Worm (Caenorhabditis elegans) whole organism, early embryonic: ENCODE results near the gene Y57A10B.6.

Source experiments
- F13C5.2 ChIP-seq: sonication (generic microtip); optimal IDR thresholded peaks from 2 replicates; lab custom pipeline; 2017; ENCODE audit warnings: mild to moderate bottlenecking, missing genetic modification characterization, inconsistent platforms, missing compliant biosample characterization
- ceh-36 ChIP-seq: sonication (generic microtip); optimal IDR thresholded peaks from 2 replicates; lab custom pipeline; 2016; ENCODE audit warnings: missing genetic modification characterization, inconsistent platforms, missing compliant biosample characterization
- flt-1 ChIP-seq: fragments of 200-800 bp; sonication (Bioruptor generic); IDR thresholded peaks from 2 replicates; pipeline ENCODE4 v1.3.6; 2022; ENCODE audit warnings: missing genetic modification characterization, missing compliant biosample characterization
- pes-1 ChIP-seq: fragments of 200-800 bp; sonication (Bioruptor generic); IDR thresholded peaks from 2 replicates; pipeline ENCODE4 v1.3.6; 2022; ENCODE audit warnings: missing genetic modification reagents, missing genetic modification characterization, missing compliant biosample characterization
- sea-1 ChIP-seq: fragments of 200-800 bp; sonication (Bioruptor generic); conservative IDR thresholded peaks from 2 replicates; pipeline ENCODE4 v1.3.6; 2022; ENCODE audit warnings: missing genetic modification characterization, missing compliant biosample characterization
- tra-4 ChIP-seq: sonication (generic microtip); optimal IDR thresholded peaks from 2 replicates; lab custom pipeline; 2017; ENCODE audit warnings: missing genetic modification characterization, missing compliant biosample characterization

DNA sequence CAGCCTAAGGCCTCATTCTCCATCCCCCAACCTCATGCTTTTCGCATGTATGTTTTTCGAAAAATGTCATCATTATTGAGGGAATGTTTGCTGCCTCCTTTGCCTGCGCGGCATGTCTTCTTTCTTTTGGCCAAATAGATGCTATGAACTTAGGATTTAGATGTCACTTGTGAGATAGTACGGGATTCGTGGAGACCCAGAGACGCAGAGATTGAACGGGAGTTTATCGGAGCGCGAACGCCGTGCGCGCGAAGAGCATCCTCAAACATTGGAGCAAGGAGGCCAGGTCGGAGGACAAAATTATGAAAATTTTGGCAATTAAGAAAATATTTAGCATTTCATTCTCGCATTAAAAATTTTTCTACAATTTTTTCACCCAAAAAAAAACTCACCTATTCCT is 40.9 kb upstream of the Y57A10B.6 start:
- no peak for TF ChIP-seq pes-1 (GFP tag; lab: Robert Waterston, UW)
- TF ChIP-seq ceh-36 (tag; lab: Kevin White, UChicago): no peak
- no peak for TF ChIP-seq F13C5.2 (tag; lab: Kevin White, UChicago)
- TF ChIP-seq sea-1: no peak
- TF ChIP-seq tra-4 (tag; lab: Kevin White, UChicago): no peak
- TF ChIP-seq flt-1 (GFP tag; lab: Robert Waterston, UW): no peak
